Worm (Caenorhabditis elegans): ENCODE results near the gene str-143.

DNA sequence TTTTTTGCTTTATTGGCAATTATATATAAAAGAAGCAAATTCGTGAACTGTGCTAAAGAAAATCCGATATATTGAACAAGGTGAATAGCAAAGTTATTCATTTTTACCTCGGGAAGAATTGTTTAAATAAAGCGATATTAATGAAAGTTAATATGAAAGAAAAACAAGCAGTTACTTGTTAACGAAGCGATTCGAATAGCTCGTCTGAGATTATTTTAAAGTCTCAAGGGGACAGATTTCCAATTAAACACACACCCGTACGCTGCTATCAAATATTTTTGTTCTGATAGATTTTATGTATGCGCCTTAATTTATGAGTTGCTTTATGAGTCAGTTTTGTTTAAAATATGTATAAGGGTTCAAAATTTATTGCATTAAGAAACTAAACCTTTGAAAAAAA lies 1.7 kb downstream of the str-143 start, which contains the start of gene str-140:
- TF ChIP-seq zip-2 (tag; optimal IDR thresholded peaks at IDR 0.05) (no peak), madf-5 (GFP tag; IDR thresholded peaks at IDR 0.05) (no peak), zag-1 (tag; optimal IDR thresholded peaks at IDR 0.05) (no peak), nhr-28 (tag; optimal IDR thresholded peaks at IDR 0.05) (no peak), lim-7 (GFP tag; IDR thresholded peaks at IDR 0.05) (no peak), vab-7 (GFP tag; IDR thresholded peaks at IDR 0.05) (no peak), php-3 (GFP tag; IDR thresholded peaks at IDR 0.05) (no peak), lin-39 (tag; optimal IDR thresholded peaks at IDR 0.05) (no peak), nhr-77 (tag; optimal IDR thresholded peaks at IDR 0.05) (no peak), mep-1 (tag; optimal IDR thresholded peaks at IDR 0.05) (no peak), aly-2 (tag; optimal IDR thresholded peaks at IDR 0.05) (no peak)
